Worm (Caenorhabditis elegans) whole organism, L3 larva: Measurements from ENCODE around the gene mrpl-18.

Source experiments
- ZK546.5 ChIP-seq: sonication (generic microtip); optimal IDR thresholded peaks from 2 replicates; lab custom pipeline; 2017; ENCODE audit warnings: missing biosample characterization, missing genetic modification characterization
- ama-1 ChIP-seq: fragments of 150-350 bp; optimal IDR thresholded peaks from 2 replicates; lab custom pipeline; 2018
- ceh-16 ChIP-seq: sonication (generic microtip); optimal IDR thresholded peaks from 2 replicates; lab custom pipeline; 2017; ENCODE audit warnings: missing biosample characterization, missing genetic modification characterization
- ceh-28 ChIP-seq: fragments of 150-350 bp; optimal IDR thresholded peaks from 2 replicates; lab custom pipeline; 2014; ENCODE audit warnings: missing biosample characterization, missing genetic modification reagents, missing genetic modification characterization
- ceh-9 ChIP-seq: sonication (generic microtip); optimal IDR thresholded peaks from 2 replicates; lab custom pipeline; 2018; ENCODE audit warnings: missing biosample characterization, missing genetic modification characterization
- daf-12 ChIP-seq: fragments of 150-350 bp; optimal IDR thresholded peaks from 2 replicates; lab custom pipeline; 2014; ENCODE audit warnings: missing biosample characterization, missing genetic modification reagents, missing genetic modification characterization
- egl-27 ChIP-seq: sonication (generic microtip); optimal IDR thresholded peaks from 4 replicates; lab custom pipeline; 2017; ENCODE audit warnings: missing biosample characterization, missing genetic modification reagents, missing genetic modification characterization
- egl-5 ChIP-seq: fragments of 150-350 bp; optimal IDR thresholded peaks from 2 replicates; lab custom pipeline; 2017; ENCODE audit warnings: missing biosample characterization, missing genetic modification reagents, missing genetic modification characterization, inconsistent platforms
- elt-2 ChIP-seq: sonication (generic microtip); optimal IDR thresholded peaks from 2 replicates; lab custom pipeline; 2016; ENCODE audit warnings: missing genetic modification reagents, mild to moderate bottlenecking, missing genetic modification characterization, missing compliant biosample characterization
- elt-3 ChIP-seq, 3 experiments: fragments of 150-350 bp in 1 of 3; sonication (generic microtip) in 2 of 3; optimal IDR thresholded peaks; 2 replicates in 2 of 3; 4 replicates in 1 of 3; lab custom pipeline; 2014 to 2017; ENCODE audit warnings: missing biosample characterization in 3 of 3, missing genetic modification characterization in 3 of 3
- hmg-11 ChIP-seq: sonication (generic microtip); optimal IDR thresholded peaks from 2 replicates; lab custom pipeline; 2016; ENCODE audit warnings: missing genetic modification characterization, missing compliant biosample characterization
- jun-1 ChIP-seq: fragments of 150-350 bp; optimal IDR thresholded peaks from 2 replicates; lab custom pipeline; 2014; ENCODE audit warnings: missing biosample characterization, missing genetic modification reagents, missing genetic modification characterization
- lin-15B ChIP-seq: fragments of 150-350 bp; optimal IDR thresholded peaks from 2 replicates; lab custom pipeline; 2014; ENCODE audit warnings: missing biosample characterization, missing genetic modification characterization
- lin-39 ChIP-seq: fragments of 150-350 bp; optimal IDR thresholded peaks from 2 replicates; lab custom pipeline; 2018; ENCODE audit warnings: missing biosample characterization, missing genetic modification reagents, missing genetic modification characterization
- lsy-12 ChIP-seq: sonication (generic microtip); optimal IDR thresholded peaks from 2 replicates; lab custom pipeline; 2016; ENCODE audit warnings: mild to moderate bottlenecking, missing genetic modification characterization, missing compliant biosample characterization
- mdl-1 ChIP-seq: fragments of 150-350 bp; optimal IDR thresholded peaks from 2 replicates; lab custom pipeline; 2014; ENCODE audit warnings: missing biosample characterization, missing genetic modification characterization
- mml-1 ChIP-seq: fragments of 150-350 bp; sonication (generic microtip); optimal IDR thresholded peaks from 3 replicates; lab custom pipeline; 2014; ENCODE audit warnings: missing biosample characterization, missing genetic modification characterization
- nfya-1 ChIP-seq: sonication (generic microtip); optimal IDR thresholded peaks from 2 replicates; lab custom pipeline; 2017; ENCODE audit warnings: missing genetic modification characterization, mild to moderate bottlenecking, missing compliant biosample characterization, antibody characterized with exemption, moderate library complexity; ENCODE audit not compliant: insufficient read depth
- nhr-11 ChIP-seq: fragments of 150-350 bp; optimal IDR thresholded peaks from 2 replicates; lab custom pipeline; 2014; ENCODE audit warnings: missing biosample characterization, missing genetic modification characterization
- nhr-23 ChIP-seq: fragments of 150-350 bp; optimal IDR thresholded peaks from 2 replicates; lab custom pipeline; 2014; ENCODE audit warnings: missing biosample characterization, missing genetic modification reagents, missing genetic modification characterization
- nhr-25 ChIP-seq: sonication (generic microtip); optimal IDR thresholded peaks from 2 replicates; lab custom pipeline; 2017; ENCODE audit warnings: missing biosample characterization, missing genetic modification characterization
- nhr-43 ChIP-seq: sonication (generic microtip); optimal IDR thresholded peaks from 2 replicates; lab custom pipeline; 2016; ENCODE audit warnings: mild to moderate bottlenecking, missing genetic modification characterization, missing compliant biosample characterization; ENCODE audit not compliant: poor library complexity, severe bottlenecking
- nhr-67 ChIP-seq: fragments of 150-350 bp; optimal IDR thresholded peaks from 2 replicates; lab custom pipeline; 2014; ENCODE audit warnings: missing biosample characterization, missing genetic modification characterization
- nhr-76 ChIP-seq: fragments of 150-350 bp; sonication (generic microtip); optimal IDR thresholded peaks from 5 replicates; lab custom pipeline; 2014; ENCODE audit warnings: missing biosample characterization, missing genetic modification characterization
- nhr-77 ChIP-seq: fragments of 150-350 bp; optimal IDR thresholded peaks from 2 replicates; lab custom pipeline; 2014; ENCODE audit warnings: missing biosample characterization, missing genetic modification characterization
- pha-4 ChIP-seq: fragments of 150-350 bp; optimal IDR thresholded peaks from 2 replicates; lab custom pipeline; 2014; ENCODE audit warnings: missing biosample characterization, missing genetic modification reagents, missing genetic modification characterization
- sea-2 ChIP-seq: fragments of 150-350 bp; sonication (generic microtip); optimal IDR thresholded peaks from 4 replicates; lab custom pipeline; 2014; ENCODE audit warnings: missing biosample characterization, missing genetic modification reagents, missing genetic modification characterization
- skn-1 ChIP-seq: fragments of 150-350 bp; optimal IDR thresholded peaks from 2 replicates; lab custom pipeline; 2014; ENCODE audit warnings: missing biosample characterization, missing genetic modification characterization
- snpc-4 ChIP-seq: fragments of 150-350 bp; optimal IDR thresholded peaks from 2 replicates; lab custom pipeline; 2014; ENCODE audit warnings: missing biosample characterization, missing genetic modification characterization
- tbx-2 ChIP-seq: sonication (generic microtip); optimal IDR thresholded peaks from 2 replicates; lab custom pipeline; 2016; ENCODE audit warnings: mild to moderate bottlenecking, missing genetic modification characterization, missing compliant biosample characterization
- unc-62 ChIP-seq: fragments of 150-350 bp; sonication (generic microtip); optimal IDR thresholded peaks from 4 replicates; lab custom pipeline; 2014; ENCODE audit warnings: missing biosample characterization, missing genetic modification reagents, missing genetic modification characterization
- zag-1 ChIP-seq: fragments of 150-350 bp; optimal IDR thresholded peaks from 2 replicates; lab custom pipeline; 2014; ENCODE audit warnings: missing biosample characterization, missing genetic modification characterization
- ztf-4 ChIP-seq: fragments of 150-350 bp; optimal IDR thresholded peaks from 2 replicates; lab custom pipeline; 2014; ENCODE audit warnings: missing biosample characterization, missing genetic modification characterization

The mrpl-18 gene

ce11 chrIII:8106476-8106875 is 38.3 kb upstream of the mrpl-18 start:
- no peak for TF ChIP-seq snpc-4 (tag; lab: Kevin White, UChicago)
- no peak for TF ChIP-seq nhr-43
- no peak for TF ChIP-seq egl-5 (tag; lab: Kevin White, UChicago)
- TF ChIP-seq nfya-1 (tag; lab: Kevin White, UChicago), result peak; percentile 66
- TF ChIP-seq nhr-76, result no peak
- TF ChIP-seq pha-4 (tag; lab: Kevin White, UChicago), result peak; percentile 45
- TF ChIP-seq sea-2, result no peak
- TF ChIP-seq lin-39 (tag; lab: Kevin White, UChicago), result peak; percentile 75
- no peak for TF ChIP-seq jun-1 (tag; lab: Kevin White, UChicago)
- TF ChIP-seq egl-27, result no peak
- TF ChIP-seq mdl-1 (tag; lab: Kevin White, UChicago), result no peak
- no peak for TF ChIP-seq mml-1
- no peak for TF ChIP-seq zag-1 (tag; lab: Kevin White, UChicago)
- no peak for TF ChIP-seq ceh-28 (tag; lab: Kevin White, UChicago)
- TF ChIP-seq unc-62, result no peak
- no peak for TF ChIP-seq nhr-25 (tag; lab: Kevin White, UChicago)
- TF ChIP-seq elt-2 (tag; lab: Kevin White, UChicago), result peak; percentile 28
- peak; percentile 70 for TF ChIP-seq hmg-11
- TF ChIP-seq elt-3 (tag; optimal IDR thresholded peaks at IDR 0.05; lab: Kevin White, UChicago), result no peak
- no peak for TF ChIP-seq ZK546.5

- TF ChIP-seq ceh-28 (tag; lab: Kevin White, UChicago) (no peak), hmg-11 (no peak), nhr-11 (no peak), egl-27 (no peak), lin-39 (tag; lab: Kevin White, UChicago) (no peak), lsy-12 (tag; lab: Kevin White, UChicago) (no peak), ztf-4 (no peak), ceh-16 (no peak), daf-12 (tag; lab: Kevin White, UChicago) (no peak), unc-62 (no peak), ama-1 (lab: Kevin White, UChicago) (no peak), nhr-25 (tag; lab: Kevin White, UChicago) (no peak), egl-5 (tag; lab: Kevin White, UChicago) (no peak), mml-1 (no peak), nhr-77 (tag; lab: Kevin White, UChicago) (no peak), nhr-67 (tag; lab: Kevin White, UChicago) (no peak), tbx-2 (tag; lab: Kevin White, UChicago) (no peak)
These were observed 36.3 kb upstream of the mrpl-18 start, which contains the start of gene C14B9.3 for ce11 chrIII:8108490-8108889. Gene C14B9.3 (plus strand): TSS chrIII:8108790.

DNA sequence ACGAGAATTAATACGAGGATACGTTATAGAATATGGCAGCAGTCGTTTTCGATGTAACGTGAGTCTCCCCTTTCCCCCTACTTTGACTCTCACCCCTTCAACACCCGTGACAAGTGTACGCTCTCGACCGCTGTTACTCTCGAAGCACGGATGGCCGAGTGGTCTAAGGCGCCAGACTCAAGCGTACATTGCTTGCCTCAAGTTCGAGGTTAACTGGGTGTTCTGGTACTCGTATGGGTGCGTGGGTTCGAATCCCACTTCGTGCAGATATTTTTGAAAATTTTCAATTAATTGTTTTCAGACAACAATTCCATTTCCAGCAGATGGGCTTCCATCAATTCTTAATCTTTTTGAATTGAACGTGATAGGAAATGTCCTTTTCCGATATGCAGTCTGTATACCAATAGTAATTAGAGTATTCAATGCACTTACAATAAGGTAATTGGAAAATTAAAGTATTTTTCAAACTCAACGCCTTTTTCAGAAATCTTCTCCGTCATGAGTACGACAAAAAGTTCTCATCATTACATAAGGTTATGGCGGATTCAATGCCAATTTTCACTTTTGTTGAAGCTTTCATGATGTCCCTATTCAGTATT is 35.3 kb upstream of the mrpl-18 start:
- TF ChIP-seq nhr-43, result peak; percentile 87
- TF ChIP-seq nhr-77 (tag; lab: Kevin White, UChicago), result no peak
- TF ChIP-seq lin-39 (tag; lab: Kevin White, UChicago), result peak; percentile 80
- TF ChIP-seq hmg-11, result peak; percentile 78
- TF ChIP-seq nhr-25 (tag; lab: Kevin White, UChicago), result peak; percentile 17
- TF ChIP-seq pha-4 (tag; lab: Kevin White, UChicago), result peak; percentile 74
- TF ChIP-seq ceh-9 (tag; lab: Kevin White, UChicago), result no peak
- peak; percentile 68 for TF ChIP-seq ama-1 (lab: Kevin White, UChicago)
- peak; percentile 33 for TF ChIP-seq egl-5 (tag; lab: Kevin White, UChicago)
- TF ChIP-seq ceh-16, result no peak
- TF ChIP-seq nhr-76, result no peak
- peak; percentile 52 for TF ChIP-seq ztf-4
- peak; percentile 74 for TF ChIP-seq egl-27
- peak; percentile 64 for TF ChIP-seq jun-1 (tag; lab: Kevin White, UChicago)
- TF ChIP-seq lin-15B (tag; lab: Kevin White, UChicago), result peak; percentile 36
- peak; percentile 35 for TF ChIP-seq elt-2 (tag; lab: Kevin White, UChicago)
- peak; percentile 23 for TF ChIP-seq snpc-4 (tag; lab: Kevin White, UChicago)
- peak; percentile 66 for TF ChIP-seq lsy-12 (tag; lab: Kevin White, UChicago)
- TF ChIP-seq skn-1 (tag; lab: Kevin White, UChicago), result peak; percentile 8
- peak; percentile 29 for TF ChIP-seq nhr-23 (tag; lab: Kevin White, UChicago)
- TF ChIP-seq tbx-2 (tag; lab: Kevin White, UChicago), result no peak
- peak; percentile 69 for TF ChIP-seq nfya-1 (tag; lab: Kevin White, UChicago)

- no peak for TF ChIP-seq mdl-1 (tag; lab: Kevin White, UChicago)
- peak; percentile 36 for TF ChIP-seq nhr-43
- no peak for TF ChIP-seq nhr-76
- TF ChIP-seq tbx-2 (tag; lab: Kevin White, UChicago), result no peak
- no peak for TF ChIP-seq nhr-67 (tag; lab: Kevin White, UChicago)
These were observed 33.5 kb upstream of the mrpl-18 start for ce11 chrIII:8111347-8111746.
